Worm (Caenorhabditis elegans) whole organism, L2 larva: Measurements from ENCODE around the gene R02D5.1.

Experiments used
- F13H6.1 ChIP-seq: sonication (generic microtip); optimal IDR thresholded peaks from 2 replicates; lab custom pipeline; 2016; ENCODE audit warnings: missing genetic modification characterization, missing compliant biosample characterization
- alr-1 ChIP-seq: fragments of 150-350 bp; optimal IDR thresholded peaks from 2 replicates; lab custom pipeline; 2014; ENCODE audit warnings: missing biosample characterization, missing genetic modification characterization
- aly-2 ChIP-seq: fragments of 150-350 bp; optimal IDR thresholded peaks from 2 replicates; lab custom pipeline; 2014; ENCODE audit warnings: missing biosample characterization, missing genetic modification characterization
- ama-1 ChIP-seq: fragments of 150-350 bp; optimal IDR thresholded peaks from 2 replicates; lab custom pipeline; 2018; ENCODE audit warnings: inconsistent platforms
- ceh-82 ChIP-seq: fragments of 150-350 bp; optimal IDR thresholded peaks from 2 replicates; lab custom pipeline; 2014; ENCODE audit warnings: missing biosample characterization, missing genetic modification characterization
- fos-1 ChIP-seq: fragments of 150-350 bp; optimal IDR thresholded peaks from 2 replicates; lab custom pipeline; 2014; ENCODE audit warnings: missing biosample characterization, missing genetic modification characterization
- lin-13 ChIP-seq: fragments of 150-350 bp; optimal IDR thresholded peaks from 2 replicates; lab custom pipeline; 2014; ENCODE audit warnings: missing biosample characterization, missing genetic modification reagents, missing genetic modification characterization
- lin-39 ChIP-seq: fragments of 150-350 bp; optimal IDR thresholded peaks from 2 replicates; lab custom pipeline; 2014; ENCODE audit warnings: missing biosample characterization, missing genetic modification reagents, missing genetic modification characterization
- nhr-11 ChIP-seq: fragments of 150-350 bp; optimal IDR thresholded peaks from 2 replicates; lab custom pipeline; 2014; ENCODE audit warnings: missing biosample characterization, missing genetic modification characterization
- nhr-6 ChIP-seq: fragments of 150-350 bp; optimal IDR thresholded peaks from 2 replicates; lab custom pipeline; 2014; ENCODE audit warnings: missing biosample characterization, missing genetic modification characterization
- peb-1 ChIP-seq: fragments of 150-350 bp; optimal IDR thresholded peaks from 2 replicates; lab custom pipeline; 2014; ENCODE audit warnings: missing biosample characterization, missing genetic modification characterization
- skn-1 ChIP-seq: sonication (generic microtip); optimal IDR thresholded peaks from 2 replicates; lab custom pipeline; 2017; ENCODE audit warnings: missing biosample characterization, missing genetic modification characterization
- unc-62 ChIP-seq: fragments of 150-350 bp; optimal IDR thresholded peaks from 2 replicates; lab custom pipeline; 2014; ENCODE audit warnings: missing biosample characterization, missing genetic modification reagents, missing genetic modification characterization
- ztf-11 ChIP-seq: sonication (generic microtip); optimal IDR thresholded peaks from 2 replicates; lab custom pipeline; 2017; ENCODE audit warnings: missing biosample characterization, missing genetic modification characterization

- TF ChIP-seq unc-62 (GFP tag; lab: Kevin White, UChicago) (no peak), ama-1 (lab: Kevin White, UChicago) (no peak), ceh-82 (tag; lab: Kevin White, UChicago) (no peak), lin-13 (no peak), alr-1 (no peak), nhr-6 (tag; lab: Kevin White, UChicago) (no peak), lin-39 (tag; lab: Kevin White, UChicago) (no peak), ztf-11 (tag; lab: Kevin White, UChicago) (no peak), fos-1 (tag; lab: Kevin White, UChicago) (no peak), aly-2 (tag; lab: Kevin White, UChicago) (no peak), nhr-11 (tag; lab: Kevin White, UChicago) (no peak), skn-1 (tag; lab: Kevin White, UChicago) (no peak), F13H6.1 (tag; lab: Kevin White, UChicago) (no peak), peb-1 (no peak)
Measured at ce11 chrV:14536274-14536673, 28.2 kb downstream of the R02D5.1 start, which contains the start of gene tag-191.
